Fruit fly (Drosophila melanogaster): ENCODE data around the gene hry.

DNA sequence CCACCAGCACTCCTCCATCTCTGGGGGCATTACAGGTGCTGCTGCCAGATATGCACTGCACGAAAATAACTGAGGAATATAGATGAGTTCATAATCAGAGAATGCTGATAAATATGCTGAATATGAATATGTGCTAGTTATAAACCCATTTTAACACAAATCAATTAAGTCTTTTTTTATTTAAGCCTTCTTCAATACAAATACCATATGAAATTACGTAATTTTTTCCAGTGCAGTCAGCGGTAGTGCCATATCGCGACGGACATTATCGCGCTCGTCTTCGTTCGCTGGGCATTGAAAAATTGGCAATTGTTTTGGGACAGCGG is 18.2 kb upstream of the hry start:
- no peak for TF ChIP-seq insv (optimal IDR thresholded peaks at IDR 0.05)
- no peak for TF ChIP-seq ttk (optimal IDR thresholded peaks at IDR 0.05)
